Worm (Caenorhabditis elegans) whole organism, L1 larva: Measurements from ENCODE around the gene K04A8.1.
A peak's percentile ranks its signal among the peaks of the same experiment; 100 is the strongest.

Experiments
- C04F5.9 ChIP-seq: sonication (generic microtip); optimal IDR thresholded peaks from 2 replicates; lab custom pipeline; 2016; ENCODE audit warnings: missing genetic modification characterization, missing compliant biosample characterization
- C34B4.2 ChIP-seq: sonication (generic microtip); optimal IDR thresholded peaks from 2 replicates; lab custom pipeline; 2017; ENCODE audit warnings: mild to moderate bottlenecking, missing genetic modification characterization, missing compliant biosample characterization
- aha-1 ChIP-seq: fragments of 150-350 bp; optimal IDR thresholded peaks from 2 replicates; lab custom pipeline; 2014; ENCODE audit warnings: missing biosample characterization, missing genetic modification characterization
- aly-2 ChIP-seq: fragments of 150-350 bp; optimal IDR thresholded peaks from 2 replicates; lab custom pipeline; 2014; ENCODE audit warnings: missing biosample characterization, missing genetic modification characterization
- ama-1 ChIP-seq: fragments of 150-350 bp; optimal IDR thresholded peaks from 2 replicates; lab custom pipeline; 2014
- blmp-1 ChIP-seq: fragments of 150-350 bp; optimal IDR thresholded peaks from 2 replicates; lab custom pipeline; 2014; ENCODE audit warnings: missing biosample characterization, missing genetic modification characterization
- ceh-63 ChIP-seq: fragments of 200-800 bp; sonication (Bioruptor generic); optimal IDR thresholded peaks from 2 replicates; lab custom pipeline; 2018; ENCODE audit warnings: mild to moderate bottlenecking, missing genetic modification characterization, missing compliant biosample characterization
- ceh-8 ChIP-seq: fragments of 200-800 bp; sonication (Bioruptor generic); optimal IDR thresholded peaks from 2 replicates; lab custom pipeline; 2018; ENCODE audit warnings: mild to moderate bottlenecking, missing genetic modification characterization, moderate library complexity, missing compliant biosample characterization
- ceh-82 ChIP-seq, 3 experiments: fragments of 150-350 bp in 1 of 3; sonication (generic microtip) in 2 of 3; optimal IDR thresholded peaks; 2 replicates each; lab custom pipeline; 2014 to 2017; ENCODE audit warnings: missing biosample characterization in 3 of 3, missing genetic modification characterization in 3 of 3
- ceh-88 ChIP-seq: fragments of 200-800 bp; sonication (Bioruptor generic); IDR thresholded peaks from 2 replicates; pipeline ENCODE4 v1.3.6; 2022; ENCODE audit warnings: missing genetic modification characterization, missing compliant biosample characterization
- ceh-90 ChIP-seq: sonication (generic microtip); optimal IDR thresholded peaks from 2 replicates; lab custom pipeline; 2016; ENCODE audit warnings: missing genetic modification characterization, missing compliant biosample characterization
- dpl-1 ChIP-seq, 3 experiments: fragments of 150-350 bp in 2 of 3; sonication (generic microtip) in 1 of 3; optimal IDR thresholded peaks; 2 replicates each; lab custom pipeline; 2014 to 2017; ENCODE audit warnings: missing biosample characterization in 3 of 3, missing genetic modification characterization in 3 of 3, missing genetic modification reagents in 3 of 3
- dsc-1 ChIP-seq: sonication (generic microtip); optimal IDR thresholded peaks from 2 replicates; lab custom pipeline; 2016; ENCODE audit warnings: mild to moderate bottlenecking, missing genetic modification characterization, missing compliant biosample characterization
- efl-1 ChIP-seq, 4 experiments: fragments of 150-350 bp; optimal IDR thresholded peaks in 3 of 4; peaks in 1 of 4; 1 replicate in 1 of 4; 2 replicates in 3 of 4; lab custom pipeline; 2014; ENCODE audit warnings: missing biosample characterization in 2 of 4, missing genetic modification characterization in 2 of 4, missing genetic modification reagents in 2 of 4
- egl-27 ChIP-seq, 2 experiments: fragments of 150-350 bp in 1 of 2; sonication (generic microtip); optimal IDR thresholded peaks; 3 replicates each; lab custom pipeline; 2017 to 2018; ENCODE audit warnings: missing biosample characterization in 2 of 2, missing genetic modification characterization in 2 of 2, missing genetic modification reagents in 2 of 2
- elt-2 ChIP-seq: sonication (generic microtip); optimal IDR thresholded peaks from 2 replicates; lab custom pipeline; 2016; ENCODE audit warnings: missing genetic modification characterization, mild to moderate bottlenecking, inconsistent platforms, missing compliant biosample characterization, missing genetic modification reagents
- elt-3 ChIP-seq, 6 experiments: fragments of 150-350 bp in 1 of 6; sonication (generic microtip); optimal IDR thresholded peaks; 2 replicates each; lab custom pipeline; 2017 to 2018; ENCODE audit warnings: missing biosample characterization in 6 of 6, missing genetic modification characterization in 6 of 6, inconsistent platforms in 1 of 6
- ets-5 ChIP-seq: fragments of 200-800 bp; sonication (Bioruptor generic); IDR thresholded peaks from 2 replicates; pipeline ENCODE4 v1.3.6; 2022; ENCODE audit warnings: missing genetic modification characterization, missing compliant biosample characterization
- fkh-8 ChIP-seq: sonication (generic microtip); optimal IDR thresholded peaks from 2 replicates; lab custom pipeline; 2016; ENCODE audit warnings: mild to moderate bottlenecking, missing genetic modification characterization, missing compliant biosample characterization
- fos-1 ChIP-seq: fragments of 150-350 bp; optimal IDR thresholded peaks from 2 replicates; lab custom pipeline; 2014; ENCODE audit warnings: missing biosample characterization, missing genetic modification characterization
- grh-1 ChIP-seq: fragments of 200-800 bp; sonication (Bioruptor generic); IDR thresholded peaks from 2 replicates; pipeline ENCODE4 v1.3.6; 2022; ENCODE audit warnings: missing genetic modification reagents, missing genetic modification characterization, missing compliant biosample characterization
- hpl-2 ChIP-seq: fragments of 150-350 bp; optimal IDR thresholded peaks from 2 replicates; lab custom pipeline; 2014; ENCODE audit warnings: missing biosample characterization, missing genetic modification reagents, missing genetic modification characterization
- lin-13 ChIP-seq: fragments of 150-350 bp; optimal IDR thresholded peaks from 2 replicates; lab custom pipeline; 2014; ENCODE audit warnings: missing biosample characterization, missing genetic modification reagents, missing genetic modification characterization
- lin-14 ChIP-seq: fragments of 200-800 bp; sonication (Bioruptor generic); optimal IDR thresholded peaks from 2 replicates; lab custom pipeline; 2018; ENCODE audit warnings: mild to moderate bottlenecking, missing genetic modification characterization, moderate library complexity, missing compliant biosample characterization
- lin-15B ChIP-seq: fragments of 150-350 bp; sonication (generic microtip); optimal IDR thresholded peaks from 3 replicates; lab custom pipeline; 2014; ENCODE audit warnings: missing biosample characterization, missing genetic modification characterization
- lin-35 ChIP-seq, 2 experiments: fragments of 150-350 bp; optimal IDR thresholded peaks; 2 replicates each; lab custom pipeline; 2014; ENCODE audit warnings: missing biosample characterization in 2 of 2, missing genetic modification characterization in 2 of 2, missing genetic modification reagents in 2 of 2
- mab-9 ChIP-seq: fragments of 200-800 bp; sonication (Bioruptor generic); IDR thresholded peaks from 2 replicates; pipeline ENCODE4 v1.3.6; 2022; ENCODE audit warnings: missing genetic modification reagents, missing genetic modification characterization, missing compliant biosample characterization
- mdl-1 ChIP-seq, 2 experiments: fragments of 150-350 bp; optimal IDR thresholded peaks; 2 replicates each; lab custom pipeline; 2014 to 2017; ENCODE audit warnings: missing biosample characterization in 2 of 2, missing genetic modification characterization in 2 of 2, inconsistent platforms in 1 of 2
- mep-1 ChIP-seq: fragments of 150-350 bp; optimal IDR thresholded peaks from 2 replicates; lab custom pipeline; 2014; ENCODE audit warnings: missing biosample characterization, missing genetic modification characterization
- nhr-12 ChIP-seq: sonication (generic microtip); optimal IDR thresholded peaks from 2 replicates; lab custom pipeline; 2017; ENCODE audit warnings: missing biosample characterization, missing genetic modification characterization
- nhr-20 ChIP-seq: sonication (generic microtip); optimal IDR thresholded peaks from 2 replicates; lab custom pipeline; 2016; ENCODE audit warnings: mild to moderate bottlenecking, missing genetic modification characterization, missing compliant biosample characterization
- nhr-28 ChIP-seq: fragments of 150-350 bp; optimal IDR thresholded peaks from 2 replicates; lab custom pipeline; 2014; ENCODE audit warnings: missing biosample characterization, missing genetic modification characterization
- nhr-47 ChIP-seq: sonication (generic microtip); optimal IDR thresholded peaks from 2 replicates; lab custom pipeline; 2016; ENCODE audit warnings: mild to moderate bottlenecking, missing genetic modification characterization, moderate library complexity, missing compliant biosample characterization
- nhr-84 ChIP-seq: sonication (generic microtip); optimal IDR thresholded peaks from 2 replicates; lab custom pipeline; 2017; ENCODE audit warnings: missing biosample characterization, missing genetic modification characterization
- nhr-85 ChIP-seq: sonication (generic microtip); peaks from one replicate; lab custom pipeline; 2016; ENCODE audit warnings: missing genetic modification characterization, inconsistent platforms, missing compliant biosample characterization
- pax-3 ChIP-seq: fragments of 200-800 bp; sonication (Bioruptor generic); optimal IDR thresholded peaks from 2 replicates; lab custom pipeline; 2018; ENCODE audit warnings: mild to moderate bottlenecking, missing genetic modification characterization, moderate library complexity, missing compliant biosample characterization
- rnt-1 ChIP-seq: sonication (generic microtip); optimal IDR thresholded peaks from 2 replicates; lab custom pipeline; 2016; ENCODE audit warnings: mild to moderate bottlenecking, missing genetic modification characterization, moderate library complexity, missing compliant biosample characterization
- snpc-4 ChIP-seq: fragments of 150-350 bp; optimal IDR thresholded peaks from 2 replicates; lab custom pipeline; 2014; ENCODE audit warnings: missing biosample characterization, missing genetic modification characterization
- snu-23 ChIP-seq: sonication (generic microtip); optimal IDR thresholded peaks from 2 replicates; lab custom pipeline; 2016; ENCODE audit warnings: missing genetic modification characterization, missing compliant biosample characterization
- sox-4 ChIP-seq: sonication (generic microtip); optimal IDR thresholded peaks from 2 replicates; lab custom pipeline; 2016; ENCODE audit warnings: missing genetic modification characterization, missing compliant biosample characterization
- sptf-1 ChIP-seq: fragments of 150-350 bp; optimal IDR thresholded peaks from 2 replicates; lab custom pipeline; 2014; ENCODE audit warnings: missing biosample characterization, missing genetic modification characterization
- sup-37 ChIP-seq: fragments of 200-800 bp; sonication (Bioruptor generic); optimal IDR thresholded peaks from 2 replicates; lab custom pipeline; 2018; ENCODE audit warnings: mild to moderate bottlenecking, missing genetic modification characterization, missing compliant biosample characterization
- swsn-7 ChIP-seq: sonication (generic microtip); optimal IDR thresholded peaks from 2 replicates; lab custom pipeline; 2016; ENCODE audit warnings: missing genetic modification characterization, missing compliant biosample characterization
- tlp-1 ChIP-seq: fragments of 150-350 bp; optimal IDR thresholded peaks from 2 replicates; lab custom pipeline; 2014; ENCODE audit warnings: missing biosample characterization, missing genetic modification characterization
- unc-130 ChIP-seq: fragments of 150-350 bp; optimal IDR thresholded peaks from 2 replicates; lab custom pipeline; 2017; ENCODE audit warnings: missing biosample characterization, missing genetic modification characterization, inconsistent platforms
- unc-62 ChIP-seq: fragments of 150-350 bp; optimal IDR thresholded peaks from 2 replicates; lab custom pipeline; 2014; ENCODE audit warnings: missing biosample characterization, missing genetic modification reagents, missing genetic modification characterization
- unc-98 ChIP-seq: fragments of 200-800 bp; sonication (Bioruptor generic); IDR thresholded peaks from 2 replicates; pipeline ENCODE4 v1.3.6; 2022; ENCODE audit warnings: missing genetic modification characterization, missing compliant biosample characterization
- ztf-11 ChIP-seq, 2 experiments: sonication (generic microtip); optimal IDR thresholded peaks; 2 replicates each; lab custom pipeline; 2016 to 2017; ENCODE audit warnings: missing genetic modification characterization in 2 of 2, missing biosample characterization in 1 of 2, missing compliant biosample characterization in 1 of 2
- ztf-4 ChIP-seq: fragments of 150-350 bp; optimal IDR thresholded peaks from 2 replicates; lab custom pipeline; 2014; ENCODE audit warnings: missing biosample characterization, missing genetic modification characterization

The K04A8.1 gene

ce11 chrV:6565851-6566386 is at the start of gene K04A8.1:
K04A8.1 (plus strand) TSS chrV:6566336.
- TF ChIP-seq ceh-63: no peak
- peak; percentile 4 for TF ChIP-seq elt-2 (tag; lab: Kevin White, UChicago)
- no peak for TF ChIP-seq ets-5

ce11 chrV:6516491-6517304 is 49.4 kb upstream of the K04A8.1 start, which contains the start of gene mdh-1:
mdh-1 (minus strand) TSS chrV:6516526.
- TF ChIP-seq dpl-1 (GFP tag; optimal IDR thresholded peaks at IDR 0.05; lab: Kevin White, UChicago) (peak; percentile 44 to 79 (median 53)), ceh-8 (GFP tag; lab: Kevin White, UChicago) (no peak), fos-1 (tag; lab: Kevin White, UChicago) (no peak), hpl-2 (GFP tag; lab: Kevin White, UChicago) (no peak), nhr-12 (tag; lab: Kevin White, UChicago) (no peak), lin-14 (peak; percentile 58), snpc-4 (no peak), ztf-11 (tag; optimal IDR thresholded peaks at IDR 0.05; lab: Kevin White, UChicago) (no peak), sup-37 (GFP tag; lab: Kevin White, UChicago) (no peak), fkh-8 (peak; percentile 33), nhr-20 (no peak), aha-1 (tag; lab: Kevin White, UChicago) (no peak), lin-35 (GFP tag; optimal IDR thresholded peaks at IDR 0.05; lab: Kevin White, UChicago) (peak; percentile 30 to 71), egl-27 (tag; optimal IDR thresholded peaks at IDR 0.05; lab: Kevin White, UChicago) (peak in 1 of 2 experiments; percentile 25), mep-1 (tag; lab: Kevin White, UChicago) (peak; percentile 7), lin-13 (GFP tag; lab: Kevin White, UChicago) (no peak), snu-23 (GFP tag; lab: Kevin White, UChicago) (no peak), ama-1 (lab: Kevin White, UChicago) (no peak), tlp-1 (tag; lab: Kevin White, UChicago) (no peak), nhr-84 (tag; lab: Kevin White, UChicago) (no peak), nhr-85 (tag; lab: Kevin White, UChicago) (peak; percentile 30), dsc-1 (no peak), unc-98 (GFP tag; lab: Robert Waterston, UW) (no peak), sptf-1 (tag; lab: Kevin White, UChicago) (no peak), ceh-88 (GFP tag; lab: Robert Waterston, UW) (no peak), elt-3 (tag; optimal IDR thresholded peaks at IDR 0.05; lab: Kevin White, UChicago) (peak in 1 of 6 experiments; percentile 40), nhr-28 (no peak), ceh-90 (no peak), efl-1 (optimal IDR thresholded peaks at IDR 0.05; lab: Kevin White, UChicago) (peak in 1 of 2 experiments; percentile 75), efl-1 (GFP tag; optimal IDR thresholded peaks at IDR 0.05 in 1 of 2; lab: Kevin White, UChicago) (peak; percentile 72 to 96), mab-9 (GFP tag; lab: Robert Waterston, UW) (no peak), aly-2 (tag; lab: Kevin White, UChicago) (no peak), rnt-1 (tag; lab: Kevin White, UChicago) (no peak), ceh-82 (tag; optimal IDR thresholded peaks at IDR 0.05; lab: Kevin White, UChicago) (no peak), unc-62 (GFP tag; lab: Kevin White, UChicago) (no peak), lin-15B (no peak), unc-130 (tag; lab: Kevin White, UChicago) (no peak), pax-3 (tag; lab: Kevin White, UChicago) (peak; percentile 11), C04F5.9 (no peak), C34B4.2 (no peak), elt-2 (tag; lab: Kevin White, UChicago) (peak; percentile 29), blmp-1 (tag; lab: Kevin White, UChicago) (peak; percentile 62), nhr-47 (tag; lab: Kevin White, UChicago) (peak; percentile 13), sox-4 (tag; lab: Kevin White, UChicago) (no peak), ztf-4 (tag; lab: Kevin White, UChicago) (no peak), grh-1 (GFP tag; lab: Robert Waterston, UW) (no peak), swsn-7 (no peak), mdl-1 (tag; optimal IDR thresholded peaks at IDR 0.05; lab: Kevin White, UChicago) (no peak)
